Worm (Caenorhabditis elegans) whole organism, L2 larva: ENCODE measurements around the gene T27E7.9.

ENCODE experiments used
- aly-2 ChIP-seq: fragments of 150-350 bp; optimal IDR thresholded peaks from 2 replicates; lab custom pipeline; 2014; ENCODE audit warnings: missing biosample characterization, missing genetic modification characterization
- ama-1 ChIP-seq: fragments of 150-350 bp; optimal IDR thresholded peaks from 2 replicates; lab custom pipeline; 2018; ENCODE audit warnings: inconsistent platforms
- elt-3 ChIP-seq: sonication (generic microtip); optimal IDR thresholded peaks from 2 replicates; lab custom pipeline; 2017; ENCODE audit warnings: missing biosample characterization, missing genetic modification characterization
- lin-11 ChIP-seq: fragments of 150-350 bp; sonication (generic microtip); optimal IDR thresholded peaks from 2 replicates; lab custom pipeline; 2014; ENCODE audit warnings: missing biosample characterization, missing genetic modification characterization, inconsistent platforms, mixed read lengths
- nhr-237 ChIP-seq: fragments of 150-350 bp; optimal IDR thresholded peaks from 2 replicates; lab custom pipeline; 2014; ENCODE audit warnings: missing biosample characterization, missing genetic modification characterization
- snpc-4 ChIP-seq: fragments of 150-350 bp; optimal IDR thresholded peaks from 2 replicates; lab custom pipeline; 2014; ENCODE audit warnings: missing biosample characterization, missing genetic modification characterization
- unc-62 ChIP-seq: fragments of 150-350 bp; optimal IDR thresholded peaks from 2 replicates; lab custom pipeline; 2014; ENCODE audit warnings: missing biosample characterization, missing genetic modification reagents, missing genetic modification characterization
- ztf-11 ChIP-seq: sonication (generic microtip); optimal IDR thresholded peaks from 2 replicates; lab custom pipeline; 2017; ENCODE audit warnings: missing biosample characterization, missing genetic modification characterization

DNA sequence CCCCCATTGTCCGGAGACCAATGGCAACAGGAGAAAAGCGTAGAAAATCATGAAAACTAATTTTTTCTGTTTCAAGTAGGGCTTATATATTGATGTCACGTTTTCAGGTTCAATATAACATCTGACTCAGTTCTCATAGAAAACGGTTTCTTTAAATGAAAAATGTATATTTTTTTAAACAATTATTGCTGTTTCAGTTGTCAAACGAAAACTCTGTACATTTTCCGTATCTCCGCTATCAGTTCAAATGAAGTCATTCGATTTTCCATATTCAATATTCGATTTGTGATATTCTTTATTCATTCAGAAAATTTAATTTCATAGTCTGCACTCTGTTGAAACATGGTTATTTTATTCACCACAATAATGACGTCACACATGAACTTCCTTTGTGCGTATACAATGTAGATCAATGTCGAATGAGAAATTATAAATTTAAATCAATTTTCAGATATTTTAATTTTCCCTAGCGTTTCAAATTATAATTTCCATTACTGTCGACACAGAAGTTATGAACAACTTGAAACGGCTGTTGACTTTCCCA, 29.5 kb upstream of the T27E7.9 start, which contains the start of gene Y57G11B.8:
- TF ChIP-seq snpc-4 (tag; lab: Kevin White, UChicago) (no peak), elt-3 (tag; lab: Kevin White, UChicago) (no peak), unc-62 (no peak), lin-11 (tag; lab: Kevin White, UChicago) (no peak), aly-2 (no peak), ama-1 (no peak), ztf-11 (tag; lab: Kevin White, UChicago) (no peak), nhr-237 (tag; lab: Kevin White, UChicago) (no peak)
